Worm (Caenorhabditis elegans) whole organism, late embryonic: Measurements from ENCODE around the gene F10E7.1.

Experiments
- C08G9.2 ChIP-seq: sonication (generic microtip); optimal IDR thresholded peaks from 2 replicates; lab custom pipeline; 2016; ENCODE audit warnings: mild to moderate bottlenecking, missing genetic modification characterization, moderate library complexity, missing compliant biosample characterization
- K02D7.2 ChIP-seq: sonication (generic microtip); optimal IDR thresholded peaks from 2 replicates; lab custom pipeline; 2017; ENCODE audit warnings: mild to moderate bottlenecking, missing genetic modification characterization, missing compliant biosample characterization
- T23F11.4 ChIP-seq: fragments of 200-800 bp; sonication (Bioruptor generic); optimal IDR thresholded peaks from 2 replicates; lab custom pipeline; 2018; ENCODE audit warnings: mild to moderate bottlenecking, missing genetic modification characterization, missing compliant biosample characterization
- ama-1 ChIP-seq: fragments of 150-350 bp; optimal IDR thresholded peaks from 2 replicates; lab custom pipeline; 2014
- ceh-14 ChIP-seq: sonication (generic microtip); optimal IDR thresholded peaks from 2 replicates; lab custom pipeline; 2016; ENCODE audit warnings: missing genotype, missing genetic modification characterization, missing compliant biosample characterization
- ceh-18 ChIP-seq: sonication (generic microtip); optimal IDR thresholded peaks from 2 replicates; lab custom pipeline; 2016; ENCODE audit warnings: missing genetic modification characterization, missing compliant biosample characterization
- ceh-2 ChIP-seq: sonication (generic microtip); optimal IDR thresholded peaks from 2 replicates; lab custom pipeline; 2016; ENCODE audit warnings: missing genotype, missing genetic modification characterization, missing compliant biosample characterization
- ceh-22 ChIP-seq: sonication (generic microtip); optimal IDR thresholded peaks from 2 replicates; lab custom pipeline; 2017; ENCODE audit warnings: missing biosample characterization, missing genetic modification characterization
- ceh-24 ChIP-seq: sonication (generic microtip); optimal IDR thresholded peaks from 2 replicates; lab custom pipeline; 2016; ENCODE audit warnings: mild to moderate bottlenecking, missing genetic modification characterization, missing compliant biosample characterization
- ceh-31 ChIP-seq: sonication (generic microtip); optimal IDR thresholded peaks from 2 replicates; lab custom pipeline; 2016; ENCODE audit warnings: missing genetic modification characterization, missing compliant biosample characterization
- ceh-45 ChIP-seq: fragments of 200-800 bp; sonication (Bioruptor generic); IDR thresholded peaks from 2 replicates; pipeline ENCODE4 v1.3.6; 2022; ENCODE audit warnings: missing genetic modification reagents, missing genetic modification characterization, missing compliant biosample characterization
- ceh-48 ChIP-seq: sonication (generic microtip); optimal IDR thresholded peaks from 2 replicates; lab custom pipeline; 2016; ENCODE audit warnings: missing genetic modification characterization, inconsistent platforms, missing compliant biosample characterization
- ceh-6 ChIP-seq: fragments of 200-800 bp; sonication (Bioruptor generic); optimal IDR thresholded peaks from 2 replicates; lab custom pipeline; 2018; ENCODE audit warnings: mild to moderate bottlenecking, missing genetic modification characterization, missing compliant biosample characterization
- elt-2 ChIP-seq: sonication (generic microtip); optimal IDR thresholded peaks from 2 replicates; lab custom pipeline; 2016; ENCODE audit warnings: missing genetic modification reagents, missing genetic modification characterization, missing compliant biosample characterization
- elt-4 ChIP-seq: sonication (generic microtip); optimal IDR thresholded peaks from 2 replicates; lab custom pipeline; 2016; ENCODE audit warnings: missing genetic modification characterization, missing compliant biosample characterization
- ets-4 ChIP-seq: sonication (generic microtip); optimal IDR thresholded peaks from 2 replicates; lab custom pipeline; 2016; ENCODE audit warnings: missing genetic modification characterization, missing compliant biosample characterization
- eyg-1 ChIP-seq: sonication (generic microtip); optimal IDR thresholded peaks from 2 replicates; lab custom pipeline; 2016; ENCODE audit warnings: missing genotype, missing genetic modification characterization, missing compliant biosample characterization
- fkh-10 ChIP-seq: fragments of 150-350 bp; optimal IDR thresholded peaks from 2 replicates; lab custom pipeline; 2014; ENCODE audit warnings: missing biosample characterization, missing genetic modification reagents, missing genetic modification characterization
- fkh-6 ChIP-seq: sonication (generic microtip); optimal IDR thresholded peaks from 2 replicates; lab custom pipeline; 2016; ENCODE audit warnings: missing genetic modification characterization, missing compliant biosample characterization
- gmeb-2 ChIP-seq: sonication (generic microtip); optimal IDR thresholded peaks from 2 replicates; lab custom pipeline; 2016; ENCODE audit warnings: missing genetic modification characterization, inconsistent platforms, missing compliant biosample characterization
- hlh-30 ChIP-seq: sonication (generic microtip); optimal IDR thresholded peaks from 2 replicates; lab custom pipeline; 2017; ENCODE audit warnings: antibody characterized with exemption, missing genetic modification characterization, missing compliant biosample characterization; ENCODE audit not compliant: insufficient read depth
- hlh-8 ChIP-seq: sonication (generic microtip); optimal IDR thresholded peaks from 2 replicates; lab custom pipeline; 2016; ENCODE audit warnings: missing genotype, missing genetic modification characterization, missing compliant biosample characterization
- nhr-11 ChIP-seq: fragments of 150-350 bp; optimal IDR thresholded peaks from 2 replicates; lab custom pipeline; 2014; ENCODE audit warnings: missing biosample characterization, missing genetic modification characterization
- npax-4 ChIP-seq: sonication (generic microtip); optimal IDR thresholded peaks from 2 replicates; lab custom pipeline; 2016; ENCODE audit warnings: missing genetic modification characterization, missing compliant biosample characterization
- odd-2 ChIP-seq: sonication (generic microtip); optimal IDR thresholded peaks from 2 replicates; lab custom pipeline; 2017; ENCODE audit warnings: antibody characterized with exemption, mild to moderate bottlenecking, missing genetic modification characterization, missing compliant biosample characterization
- pat-9 ChIP-seq: fragments of 200-800 bp; sonication (Bioruptor generic); optimal IDR thresholded peaks from 2 replicates; lab custom pipeline; 2018; ENCODE audit warnings: mild to moderate bottlenecking, missing genetic modification characterization, moderate library complexity, missing compliant biosample characterization
- pax-1 ChIP-seq: fragments of 150-350 bp; optimal IDR thresholded peaks from 2 replicates; lab custom pipeline; 2014; ENCODE audit warnings: missing biosample characterization, missing genetic modification characterization
- pqm-1 ChIP-seq: sonication (generic microtip); optimal IDR thresholded peaks from 2 replicates; lab custom pipeline; 2016; ENCODE audit warnings: missing genetic modification characterization, missing compliant biosample characterization
- ref-2 ChIP-seq: sonication (generic microtip); optimal IDR thresholded peaks from 2 replicates; lab custom pipeline; 2016; ENCODE audit warnings: missing genetic modification characterization, missing compliant biosample characterization
- rnt-1 ChIP-seq: sonication (generic microtip); optimal IDR thresholded peaks from 2 replicates; lab custom pipeline; 2016; ENCODE audit warnings: missing genetic modification characterization, missing compliant biosample characterization
- sox-4 ChIP-seq: sonication (generic microtip); optimal IDR thresholded peaks from 2 replicates; lab custom pipeline; 2017; ENCODE audit warnings: mild to moderate bottlenecking, missing genetic modification characterization, inconsistent platforms, missing compliant biosample characterization
- syd-9 ChIP-seq: sonication (generic microtip); optimal IDR thresholded peaks from 2 replicates; lab custom pipeline; 2016; ENCODE audit warnings: mild to moderate bottlenecking, missing genetic modification characterization, moderate library complexity, missing compliant biosample characterization
- tbx-2 ChIP-seq: sonication (generic microtip); optimal IDR thresholded peaks from 2 replicates; lab custom pipeline; 2016; ENCODE audit warnings: missing genetic modification characterization, missing compliant biosample characterization
- tbx-7 ChIP-seq: sonication (generic microtip); optimal IDR thresholded peaks from 2 replicates; lab custom pipeline; 2016; ENCODE audit warnings: missing genotype, missing genetic modification characterization, missing compliant biosample characterization
- unc-42 ChIP-seq: sonication (generic microtip); optimal IDR thresholded peaks from 2 replicates; lab custom pipeline; 2016; ENCODE audit warnings: missing genotype, missing genetic modification characterization, missing compliant biosample characterization
- unc-86 ChIP-seq: sonication (generic microtip); optimal IDR thresholded peaks from 2 replicates; lab custom pipeline; 2016; ENCODE audit warnings: missing genetic modification characterization, missing compliant biosample characterization
- zip-5 ChIP-seq: sonication (generic microtip); optimal IDR thresholded peaks from 2 replicates; lab custom pipeline; 2016; ENCODE audit warnings: missing genetic modification characterization, missing compliant biosample characterization

The F10E7.1 gene

DNA sequence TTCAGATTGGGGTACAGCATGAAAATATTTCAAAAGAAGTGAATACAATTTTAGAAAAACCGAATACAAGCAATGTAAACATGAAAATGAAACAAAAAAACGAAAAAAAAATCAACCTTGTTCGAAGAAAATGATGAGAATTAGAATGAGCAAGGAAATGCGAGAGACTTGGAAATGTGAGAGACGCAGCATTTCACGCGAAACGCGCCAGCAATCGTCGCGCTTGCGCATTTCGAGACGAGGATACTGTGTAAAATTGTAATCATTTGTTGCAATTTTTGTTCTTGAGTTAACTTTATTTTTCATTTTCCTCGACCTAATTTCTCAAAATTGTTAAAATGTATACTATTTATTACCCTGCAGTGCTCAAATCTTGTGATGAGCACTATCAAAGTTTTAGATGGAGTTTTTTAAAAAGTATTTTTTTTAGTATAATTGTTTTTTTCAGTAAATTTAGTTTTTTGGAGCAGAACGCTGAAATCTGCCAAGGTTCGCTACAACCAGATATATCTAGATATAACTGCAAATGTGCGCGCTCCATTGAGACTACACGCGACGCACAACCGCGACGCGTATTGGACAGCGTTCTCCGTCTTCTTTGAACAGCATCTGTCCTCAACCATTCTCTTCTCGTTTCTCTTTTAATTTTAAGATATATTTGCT is 25.5 kb downstream of the F10E7.1 start, which contains the start of gene fust-1 (continued):
- TF ChIP-seq npax-4 (peak; percentile 10), ceh-22 (no peak), ref-2 (tag; lab: Kevin White, UChicago) (peak; percentile 73), fkh-10 (no peak), zip-5 (tag; lab: Kevin White, UChicago) (peak; percentile 23), ceh-18 (tag; lab: Kevin White, UChicago) (peak; percentile 78), ceh-48 (tag; lab: Kevin White, UChicago) (peak; percentile 32), unc-86 (tag; lab: Kevin White, UChicago) (peak; percentile 70), unc-42 (tag; lab: Kevin White, UChicago) (peak; percentile 75), pat-9 (tag; lab: Kevin White, UChicago) (peak; percentile 67), K02D7.2 (peak; percentile 37), pax-1 (peak; percentile 64), ceh-24 (tag; lab: Kevin White, UChicago) (no peak), ets-4 (tag; lab: Kevin White, UChicago) (peak; percentile 64), C08G9.2 (tag; lab: Kevin White, UChicago) (peak; percentile 57), ceh-14 (tag; lab: Kevin White, UChicago) (peak; percentile 73), sox-4 (tag; lab: Kevin White, UChicago) (peak; percentile 58), tbx-2 (tag; lab: Kevin White, UChicago) (peak; percentile 78), T23F11.4 (peak; percentile 55), hlh-30 (tag; lab: Kevin White, UChicago) (peak; percentile 58), gmeb-2 (tag; lab: Kevin White, UChicago) (peak; percentile 69), odd-2 (tag; lab: Kevin White, UChicago) (no peak), nhr-11 (tag; lab: Kevin White, UChicago) (no peak), fkh-6 (peak; percentile 23), syd-9 (tag; lab: Kevin White, UChicago) (peak; percentile 55), ama-1 (no peak), ceh-2 (tag; lab: Kevin White, UChicago) (peak; percentile 62), rnt-1 (tag; lab: Kevin White, UChicago) (peak; percentile 76), pqm-1 (no peak), ceh-31 (tag; lab: Kevin White, UChicago) (peak; percentile 76)

DNA sequence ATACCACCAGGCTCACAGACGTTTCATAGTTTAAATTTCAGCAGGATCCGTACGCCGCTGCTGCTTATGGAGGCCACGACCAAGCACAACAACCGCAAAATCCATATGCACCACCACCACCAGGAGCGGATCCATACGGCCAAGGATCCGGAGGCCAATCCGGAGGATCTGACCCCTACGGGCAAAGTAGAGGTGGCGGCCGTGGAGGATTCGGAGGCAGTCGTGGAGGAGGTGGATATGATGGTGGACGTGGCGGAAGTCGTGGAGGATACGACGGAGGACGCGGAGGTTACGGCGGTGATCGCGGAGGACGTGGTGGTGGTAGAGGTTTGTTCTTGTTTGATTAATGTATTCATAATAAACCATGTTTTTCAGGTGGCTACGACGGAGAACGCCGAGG is 26.5 kb downstream of the F10E7.1 start:
- TF ChIP-seq ceh-6 (GFP tag; lab: Kevin White, UChicago) = peak; percentile 17
- TF ChIP-seq, all 69 proteins: peak for 1; not testable (repeated sequence) for 68

DNA sequence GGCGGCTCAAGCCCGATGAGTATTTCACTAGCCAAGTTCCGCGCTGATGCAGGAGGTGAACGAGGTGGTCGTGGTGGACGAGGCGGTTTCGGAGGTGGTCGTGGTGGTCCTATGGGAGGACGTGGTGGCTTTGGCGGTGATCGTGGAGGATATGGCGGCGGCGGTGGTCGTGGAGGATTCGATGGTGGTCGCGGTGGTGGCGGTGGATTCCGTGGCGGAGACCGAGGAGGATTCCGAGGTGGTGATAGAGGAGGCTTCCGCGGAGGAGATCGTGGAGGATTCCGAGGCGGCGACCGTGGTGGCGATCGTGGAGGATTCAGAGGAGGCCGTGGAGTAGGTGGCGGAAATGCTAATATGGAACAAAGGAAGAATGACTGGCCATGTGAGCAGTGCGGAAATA is 28.2 kb downstream of the F10E7.1 start:
- TF ChIP-seq pax-1 (no peak), ceh-45 (no peak), ceh-24 (tag; lab: Kevin White, UChicago) (no peak), hlh-8 (no peak), elt-4 (tag; lab: Kevin White, UChicago) (no peak), nhr-11 (tag; lab: Kevin White, UChicago) (no peak), ref-2 (tag; lab: Kevin White, UChicago) (no peak), ceh-2 (tag; lab: Kevin White, UChicago) (no peak), tbx-7 (tag; lab: Kevin White, UChicago) (no peak)

DNA sequence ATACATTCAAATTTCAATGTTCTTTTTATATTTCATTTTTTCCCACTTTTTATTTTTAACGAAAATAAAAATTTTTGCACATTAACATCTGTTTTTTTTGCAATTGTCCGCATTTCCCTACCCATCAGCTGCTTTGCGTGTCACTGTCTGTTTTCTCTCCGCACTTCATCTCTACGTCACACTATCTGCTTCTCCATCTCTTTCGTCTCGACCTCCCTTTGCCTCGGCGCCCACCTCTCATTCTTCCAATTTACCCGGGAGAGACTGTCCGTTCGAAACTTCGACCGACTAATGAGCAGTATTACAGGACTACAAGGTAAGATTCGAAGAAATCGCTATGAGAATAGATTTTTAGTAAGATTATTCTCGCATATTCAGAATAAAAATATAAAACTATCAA is 28.8 kb downstream of the F10E7.1 start, which contains the start of gene C27H5.2:
TSS of gene C27H5.2 (plus strand) at position 190 of the 400 bp plus-strand sequence.
- TF ChIP-seq pqm-1 = no peak
- peak; percentile 47 for TF ChIP-seq ama-1

DNA sequence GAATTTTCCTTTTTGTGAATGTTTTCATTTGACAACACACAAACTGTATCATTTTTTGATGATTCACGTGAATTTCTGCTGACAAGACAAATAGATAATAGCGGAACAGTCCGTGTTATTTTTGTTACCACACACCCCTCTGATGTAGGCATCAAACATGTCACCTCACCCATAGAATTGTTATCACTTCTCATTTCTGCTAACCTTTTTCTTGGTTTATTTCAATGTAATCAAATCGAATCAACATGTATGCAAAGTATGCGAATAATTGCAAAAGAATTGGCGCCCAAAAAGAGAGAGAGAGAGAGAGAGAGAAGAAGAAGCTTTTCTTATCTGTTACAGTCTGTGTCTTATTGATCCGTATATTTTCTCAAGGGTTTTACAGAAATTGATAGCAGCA is 30.9 kb downstream of the F10E7.1 start:
- TF ChIP-seq eyg-1 (tag; lab: Kevin White, UChicago) (no peak), elt-2 (peak; percentile 61)
- TF ChIP-seq, all 69 proteins: peak for 1
